Worm (Caenorhabditis elegans): ENCODE data around the gene pfk-1.2.

Gene pfk-1.2

DNA sequence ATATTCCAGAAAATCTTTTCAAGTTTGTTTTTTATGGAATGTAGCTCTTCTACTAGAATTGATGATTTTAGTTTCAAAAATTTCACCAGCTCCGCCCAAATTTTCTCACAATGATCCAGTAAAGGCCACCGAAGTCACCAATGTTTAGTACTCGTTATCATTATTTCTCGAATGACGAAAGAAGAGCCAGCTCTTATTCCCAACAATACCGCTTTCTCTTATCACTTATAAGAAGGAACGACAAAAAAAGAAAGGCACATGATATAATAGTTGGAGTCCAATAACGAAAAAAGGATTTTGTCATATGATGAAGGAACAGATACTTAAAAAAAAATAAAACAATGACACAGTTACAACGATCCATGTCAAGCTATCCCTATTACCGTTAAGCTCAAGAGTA, 39.5 kb downstream of the pfk-1.2 start:
- TF ChIP-seq flt-1 (GFP tag; IDR thresholded peaks at IDR 0.05) (no peak), med-1 (GFP tag; optimal IDR thresholded peaks at IDR 0.05; ENCODE audit: insufficient read depth) (no peak), tab-1 (GFP tag; IDR thresholded peaks at IDR 0.05) (no peak), T22C8.4 (GFP tag; IDR thresholded peaks at IDR 0.05) (no peak), ztf-23 (GFP tag; IDR thresholded peaks at IDR 0.05) (no peak), klf-2 (GFP tag; conservative IDR thresholded peaks at IDR 0.05) (no peak), ref-1 (GFP tag; conservative IDR thresholded peaks at IDR 0.05) (no peak), ztf-29 (GFP tag; IDR thresholded peaks at IDR 0.05) (no peak), cog-1 (tag; optimal IDR thresholded peaks at IDR 0.05) (no peak)

DNA sequence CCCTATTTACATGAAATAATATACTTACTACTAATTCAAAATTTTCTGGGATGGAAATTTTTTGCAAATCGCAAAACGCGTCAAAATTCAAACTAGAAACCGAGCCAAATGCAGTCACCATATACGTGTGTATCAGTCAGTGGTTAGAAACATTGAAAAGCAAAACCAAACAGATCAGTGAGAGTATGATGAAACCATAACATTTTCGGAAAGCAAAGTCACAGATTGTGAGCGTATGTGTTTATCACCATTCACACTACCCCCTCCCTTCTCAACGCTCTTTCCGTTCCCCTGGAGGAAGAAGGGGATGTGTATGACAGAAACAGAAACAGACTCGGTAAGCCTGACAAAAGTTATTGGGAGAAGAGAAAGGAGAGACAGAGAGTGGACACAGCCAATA, 40.1 kb downstream of the pfk-1.2 start:
- no peak for TF ChIP-seq ztf-23 (GFP tag; IDR thresholded peaks at IDR 0.05)
- TF ChIP-seq klf-2 (GFP tag; conservative IDR thresholded peaks at IDR 0.05), result no peak
- TF ChIP-seq med-1 (GFP tag; optimal IDR thresholded peaks at IDR 0.05; ENCODE audit: insufficient read depth), result no peak
- TF ChIP-seq tab-1 (GFP tag; IDR thresholded peaks at IDR 0.05), result no peak

DNA sequence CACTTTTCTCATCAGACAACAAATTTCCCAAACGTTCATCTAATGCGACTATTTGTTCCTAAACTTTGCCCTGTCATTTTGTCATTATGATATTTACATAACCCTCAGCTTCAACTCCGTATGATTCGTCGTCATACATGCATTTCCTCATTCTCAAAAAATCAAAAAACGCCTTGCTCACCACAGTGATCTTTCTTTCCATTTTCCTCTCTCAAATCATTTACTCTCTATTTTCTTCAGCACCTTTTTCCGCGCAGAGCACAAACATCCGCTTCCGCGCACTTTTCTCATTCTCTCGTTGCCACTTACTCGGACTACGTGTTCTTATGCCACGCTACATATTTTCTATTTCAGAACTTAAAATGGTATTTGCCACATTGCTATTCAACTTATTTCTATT, 45.4 kb downstream of the pfk-1.2 start, which contains the start of gene F25B3.2:
F25B3.2 (plus strand) TSS at position 301 of the 400 bp plus-strand sequence.
- TF ChIP-seq med-1 (GFP tag; optimal IDR thresholded peaks at IDR 0.05; ENCODE audit: insufficient read depth) (no peak), ztf-23 (GFP tag; IDR thresholded peaks at IDR 0.05) (no peak), flt-1 (GFP tag; IDR thresholded peaks at IDR 0.05) (no peak), tab-1 (GFP tag; IDR thresholded peaks at IDR 0.05) (no peak), klf-2 (GFP tag; conservative IDR thresholded peaks at IDR 0.05) (no peak), ref-1 (GFP tag; conservative IDR thresholded peaks at IDR 0.05) (no peak), ztf-29 (GFP tag; IDR thresholded peaks at IDR 0.05) (no peak), cog-1 (tag; optimal IDR thresholded peaks at IDR 0.05) (no peak), T22C8.4 (GFP tag; IDR thresholded peaks at IDR 0.05) (no peak)

DNA sequence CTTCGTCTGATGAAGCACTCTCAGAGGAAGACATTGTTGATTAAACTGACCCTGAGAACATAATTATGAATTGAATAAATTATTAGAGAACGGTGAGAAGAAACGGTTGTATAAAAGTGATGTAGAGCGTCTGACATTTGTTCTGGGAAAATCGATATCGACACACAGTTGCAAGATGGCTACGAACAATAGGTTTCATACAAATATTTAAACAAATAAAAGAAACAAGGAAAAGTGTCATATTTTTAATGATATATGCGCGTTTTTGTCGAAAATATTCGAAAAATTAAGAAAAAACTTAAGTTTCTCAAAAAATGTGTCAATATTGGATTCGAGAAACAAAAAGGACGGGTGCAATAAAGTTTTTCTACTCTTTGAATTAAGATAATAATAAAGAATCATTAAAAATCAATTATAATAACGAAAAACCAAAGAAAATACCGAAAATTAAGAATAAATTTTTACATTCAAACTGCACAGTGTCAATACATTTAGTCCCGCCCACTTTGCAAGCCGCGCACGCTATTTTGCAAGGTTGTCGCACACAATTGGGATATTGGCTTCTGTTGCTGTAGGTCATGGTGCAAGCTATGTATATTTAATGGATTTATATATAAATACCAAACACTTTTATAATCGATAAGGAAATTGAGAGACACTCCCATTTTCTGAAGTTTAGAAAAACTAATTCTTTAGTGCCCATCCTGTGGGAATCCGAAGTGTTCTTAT, 51.2 kb downstream of the pfk-1.2 start, which contains the start of gene rtfo-1:
rtfo-1 (minus strand) TSS at position 51 of the 729 bp plus-strand sequence.
- peak; percentile 80; the same call in 1 of the 2 replicates for TF ChIP-seq ztf-29 (GFP tag; IDR thresholded peaks at IDR 0.05)
- 0 out of 2 replicates have a peak, but pooled peaks have one; percentile 34 for TF ChIP-seq klf-2 (GFP tag; conservative IDR thresholded peaks at IDR 0.05)
- peak; percentile 55 for TF ChIP-seq cog-1 (tag; optimal IDR thresholded peaks at IDR 0.05)
- no peak for TF ChIP-seq T22C8.4 (GFP tag; IDR thresholded peaks at IDR 0.05)
- TF ChIP-seq ztf-23 (GFP tag; IDR thresholded peaks at IDR 0.05), result peak; percentile 82
- no peak for TF ChIP-seq tab-1 (GFP tag; IDR thresholded peaks at IDR 0.05)
- peak; percentile 84 for TF ChIP-seq flt-1 (GFP tag; IDR thresholded peaks at IDR 0.05)
- TF ChIP-seq med-1 (GFP tag; optimal IDR thresholded peaks at IDR 0.05; ENCODE audit: insufficient read depth), result peak; percentile 89
- no peak for TF ChIP-seq ref-1 (GFP tag; conservative IDR thresholded peaks at IDR 0.05)

DNA sequence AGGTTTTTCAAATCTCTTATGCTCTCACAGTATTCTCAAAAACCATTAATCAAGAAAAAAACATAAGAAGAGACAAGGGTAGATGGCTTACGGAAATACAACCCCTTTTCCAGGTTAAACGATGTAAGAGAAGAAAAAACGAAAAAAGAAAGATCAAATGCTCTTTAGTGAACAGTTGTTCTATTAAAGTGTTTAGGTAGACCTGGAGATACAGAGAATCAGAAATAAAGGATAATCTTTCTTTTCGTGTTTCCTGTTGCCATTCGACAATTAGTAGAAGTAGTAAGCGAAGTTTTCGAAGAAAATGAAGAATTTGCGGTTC, 51.7 kb downstream of the pfk-1.2 start, which contains the start of gene K09G1.1:
K09G1.1 (plus strand) TSS at position 223 of the 322 bp plus-strand sequence.
- no peak for TF ChIP-seq cog-1 (tag; optimal IDR thresholded peaks at IDR 0.05)
- no peak for TF ChIP-seq ztf-23 (GFP tag; IDR thresholded peaks at IDR 0.05)
